Worm (Caenorhabditis elegans): ENCODE results near the gene R07B7.9.

R07B7.9 gene

DNA sequence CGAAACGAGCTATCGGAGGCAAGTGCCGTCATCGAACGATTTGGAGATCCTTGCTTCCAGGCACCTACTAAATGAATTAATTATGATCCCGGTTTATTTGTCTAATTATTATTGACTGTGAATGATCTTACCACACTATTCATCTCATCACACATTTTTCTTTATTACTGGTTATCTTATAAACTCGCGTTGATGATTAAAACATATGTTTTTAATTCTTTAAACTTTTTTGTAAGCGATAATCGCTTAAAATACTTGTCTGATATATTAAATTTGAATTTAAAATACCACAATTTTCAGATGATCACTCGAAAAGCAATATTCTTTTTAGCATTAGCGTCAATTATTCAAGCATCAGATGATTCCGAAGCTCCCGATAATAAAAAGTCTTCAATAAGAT is 35.0 kb downstream of the R07B7.9 start, which contains the start of gene F10C2.5:
TSS of gene F10C2.5 (plus strand) at position 301 of the 400 bp plus-strand sequence.
- TF ChIP-seq jun-1 (tag; optimal IDR thresholded peaks at IDR 0.05) (no peak), nhr-23 (tag; optimal IDR thresholded peaks at IDR 0.05) (no peak), elt-1 (tag; optimal IDR thresholded peaks at IDR 0.05) (no peak), sea-2 (GFP tag; optimal IDR thresholded peaks at IDR 0.05) (no peak)

DNA sequence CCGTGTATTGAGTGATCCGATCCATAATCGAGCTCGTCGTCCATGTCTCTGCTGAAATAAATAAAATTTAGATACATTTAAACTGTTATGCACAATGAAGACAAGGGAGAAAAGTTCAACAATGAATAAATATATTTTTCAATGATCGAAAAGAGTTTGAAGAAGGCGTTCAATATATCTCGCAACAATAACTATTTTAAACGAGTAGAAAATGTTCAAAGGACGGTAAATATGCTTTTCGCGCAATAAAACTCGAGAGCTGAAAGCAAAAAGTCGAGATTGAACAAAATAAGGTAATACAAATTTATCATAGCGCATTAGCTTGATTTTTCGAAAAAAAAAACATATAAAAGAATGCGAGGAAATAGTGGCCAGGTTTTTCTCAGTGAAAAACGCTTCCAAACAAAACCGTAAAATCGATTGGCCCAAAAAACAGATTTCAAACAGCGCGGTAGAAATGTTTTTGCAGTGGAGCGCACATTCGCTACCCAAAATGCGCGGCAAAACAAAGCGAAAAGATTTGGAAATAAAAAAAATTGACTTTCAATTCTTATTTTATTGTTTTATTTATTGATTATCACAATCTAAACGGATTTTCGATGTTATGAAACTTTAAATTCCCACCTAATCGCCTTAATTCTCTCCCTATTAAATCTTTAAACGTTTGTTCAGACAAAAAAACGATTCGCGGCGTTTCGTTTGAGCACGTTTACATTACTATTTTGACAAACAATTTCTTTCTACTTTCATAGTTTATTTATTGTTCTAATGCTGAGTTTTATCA is 39.2 kb downstream of the R07B7.9 start, which contains the start of the genes kup-1 and F10C2.4:
TSS of gene kup-1 (minus strand) at position 51 of the 784 bp plus-strand sequence.
TSS of gene F10C2.4 (plus strand) at position 734 of the 784 bp plus-strand sequence.
- no peak for TF ChIP-seq fkh-10 (GFP tag; optimal IDR thresholded peaks at IDR 0.05)
- no peak for TF ChIP-seq ztf-11 (tag; optimal IDR thresholded peaks at IDR 0.05)
- no peak for TF ChIP-seq nhr-28 (tag; optimal IDR thresholded peaks at IDR 0.05)
- no peak for TF ChIP-seq ceh-9 (tag; optimal IDR thresholded peaks at IDR 0.05)
- TF ChIP-seq ZK546.5 (tag; optimal IDR thresholded peaks at IDR 0.05) = no peak
- no peak for TF ChIP-seq nhr-76 (tag; optimal IDR thresholded peaks at IDR 0.05)
- TF ChIP-seq nhr-237 (tag; optimal IDR thresholded peaks at IDR 0.05) = no peak
- TF ChIP-seq R02D3.7 (tag; optimal IDR thresholded peaks at IDR 0.05) = no peak
- TF ChIP-seq mdl-1 (tag; optimal IDR thresholded peaks at IDR 0.05) = no peak
- peak; percentile 21 for TF ChIP-seq elt-2 (tag; optimal IDR thresholded peaks at IDR 0.05)
- TF ChIP-seq lin-15B (tag; optimal IDR thresholded peaks at IDR 0.05) = peak; percentile 87
- TF ChIP-seq jun-1 (tag; optimal IDR thresholded peaks at IDR 0.05) = no peak
- TF ChIP-seq nhr-23 (tag; optimal IDR thresholded peaks at IDR 0.05) = peak; percentile 61
- TF ChIP-seq pha-4 (tag; optimal IDR thresholded peaks at IDR 0.05) = peak; percentile 64
- peak; percentile 36 for TF ChIP-seq nhr-25 (tag; optimal IDR thresholded peaks at IDR 0.05)
- no peak for TF ChIP-seq tbx-2 (tag; optimal IDR thresholded peaks at IDR 0.05)
- TF ChIP-seq hmg-11 (tag; optimal IDR thresholded peaks at IDR 0.05) = peak; percentile 59
- no peak for TF ChIP-seq skn-1 (tag; optimal IDR thresholded peaks at IDR 0.05)
- no peak for TF ChIP-seq unc-39 (tag; optimal IDR thresholded peaks at IDR 0.05)
- TF ChIP-seq sea-2 (GFP tag; optimal IDR thresholded peaks at IDR 0.05) = no peak
- no peak for TF ChIP-seq ceh-82 (tag; optimal IDR thresholded peaks at IDR 0.05)
- TF ChIP-seq pqm-1 (tag; optimal IDR thresholded peaks at IDR 0.05) = no peak
- TF ChIP-seq ama-1 (optimal IDR thresholded peaks at IDR 0.05) = no peak
- TF ChIP-seq nhr-12 (tag; optimal IDR thresholded peaks at IDR 0.05) = no peak
- TF ChIP-seq nhr-43 (tag; optimal IDR thresholded peaks at IDR 0.05; ENCODE audit: poor library complexity, severe bottlenecking) = no peak
- TF ChIP-seq egl-5 (tag; optimal IDR thresholded peaks at IDR 0.05) = peak; percentile 65
- TF ChIP-seq daf-12 (tag; optimal IDR thresholded peaks at IDR 0.05) = no peak
- TF ChIP-seq nhr-77 (tag; optimal IDR thresholded peaks at IDR 0.05) = no peak
- no peak for TF ChIP-seq elt-3 (tag; optimal IDR thresholded peaks at IDR 0.05)
- TF ChIP-seq ceh-16 (tag; optimal IDR thresholded peaks at IDR 0.05) = no peak
- peak; percentile 68 for TF ChIP-seq ceh-28 (tag; optimal IDR thresholded peaks at IDR 0.05)
- no peak for TF ChIP-seq zag-1 (tag; optimal IDR thresholded peaks at IDR 0.05)
- no peak for TF ChIP-seq lin-39 (tag; optimal IDR thresholded peaks at IDR 0.05)
- no peak for TF ChIP-seq eor-1 (tag; optimal IDR thresholded peaks at IDR 0.05)
- peak; percentile 66 for TF ChIP-seq snpc-4 (tag; optimal IDR thresholded peaks at IDR 0.05)
- no peak for TF ChIP-seq lsy-12 (tag; optimal IDR thresholded peaks at IDR 0.05)
- TF ChIP-seq ztf-4 (tag; optimal IDR thresholded peaks at IDR 0.05) = no peak
- TF ChIP-seq nfya-1 (tag; optimal IDR thresholded peaks at IDR 0.05; ENCODE audit: insufficient read depth) = peak; percentile 82
- TF ChIP-seq aly-2 (tag; optimal IDR thresholded peaks at IDR 0.05) = no peak
- no peak for TF ChIP-seq elt-1 (tag; optimal IDR thresholded peaks at IDR 0.05)
- TF ChIP-seq fos-1 (tag; optimal IDR thresholded peaks at IDR 0.05) = no peak
- no peak for TF ChIP-seq unc-62 (GFP tag; optimal IDR thresholded peaks at IDR 0.05)
- no peak for TF ChIP-seq nhr-67 (tag; optimal IDR thresholded peaks at IDR 0.05)
- no peak for TF ChIP-seq egl-27 (tag; optimal IDR thresholded peaks at IDR 0.05)
- TF ChIP-seq nhr-11 (tag; optimal IDR thresholded peaks at IDR 0.05) = no peak
- TF ChIP-seq fkh-2 (tag; optimal IDR thresholded peaks at IDR 0.05) = no peak
- no peak for TF ChIP-seq mml-1 (tag; optimal IDR thresholded peaks at IDR 0.05)
